Worm (Caenorhabditis elegans): ENCODE results near the gene hil-2.
A peak's percentile ranks its signal among the peaks of the same experiment; 100 is the strongest.

The hil-2 gene

DNA sequence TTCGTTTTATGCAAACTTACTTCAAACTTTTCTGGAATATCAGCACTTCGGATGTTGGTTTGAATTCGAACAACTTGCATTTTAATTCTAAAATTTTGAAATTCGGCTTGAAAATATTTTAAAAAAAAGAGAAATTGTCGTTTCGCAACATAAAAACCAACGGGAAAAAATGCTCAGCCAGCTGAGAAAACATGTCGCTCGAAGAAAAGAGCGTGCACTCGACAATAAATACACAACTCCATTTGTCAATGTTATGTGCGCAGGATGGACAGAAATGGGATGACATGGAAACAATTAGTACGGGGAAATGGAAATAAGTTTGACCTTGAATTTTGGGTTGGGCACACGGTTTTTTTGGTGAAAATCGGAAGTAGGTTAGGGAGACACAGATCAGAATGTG lies 41.9 kb downstream of the hil-2 start, which contains the start of gene mif-4:
Gene mif-4, minus strand, starts transcription at position 87 of the 400 bp plus-strand sequence.
- no peak for TF ChIP-seq ceh-31 (tag; optimal IDR thresholded peaks at IDR 0.05)
- no peak for TF ChIP-seq ceh-22 (tag; optimal IDR thresholded peaks at IDR 0.05)
- TF ChIP-seq ceh-14 (tag; optimal IDR thresholded peaks at IDR 0.05) = no peak
- TF ChIP-seq C08G9.2 (tag; optimal IDR thresholded peaks at IDR 0.05) = no peak
- no peak for TF ChIP-seq dmd-4 (tag; optimal IDR thresholded peaks at IDR 0.05; ENCODE audit: borderline replicate concordance)
- no peak for TF ChIP-seq nhr-232 (tag; optimal IDR thresholded peaks at IDR 0.05)
- TF ChIP-seq T23F11.4 (GFP tag; optimal IDR thresholded peaks at IDR 0.05) = no peak
- TF ChIP-seq che-1 (tag; optimal IDR thresholded peaks at IDR 0.05) = no peak

DNA sequence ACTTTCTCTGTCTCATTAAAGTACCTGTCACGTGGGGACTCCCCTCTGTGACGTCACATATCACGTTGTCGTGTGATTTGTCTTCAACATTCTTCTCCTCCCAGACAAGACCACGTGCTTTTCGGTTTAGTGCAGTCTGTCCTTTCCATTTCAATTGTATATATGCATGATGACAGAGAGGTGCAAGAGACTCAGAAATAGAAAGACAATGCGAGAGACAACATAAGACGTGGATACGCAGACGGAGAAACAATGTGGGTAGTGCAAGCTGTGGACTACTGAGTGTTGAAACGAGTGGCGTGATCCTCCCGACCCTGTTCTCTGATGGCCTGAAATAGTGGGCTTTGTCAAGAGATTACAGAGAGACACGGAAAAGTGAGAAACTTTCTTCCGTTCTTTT lies 42.7 kb downstream of the hil-2 start:
- peak; percentile 91 for TF ChIP-seq unc-55 (GFP tag; optimal IDR thresholded peaks at IDR 0.05)
- TF ChIP-seq pha-4 (tag; optimal IDR thresholded peaks at IDR 0.05) = no peak
- no peak for TF ChIP-seq ztf-16 (tag; optimal IDR thresholded peaks at IDR 0.05)
- TF ChIP-seq pax-1 (tag; optimal IDR thresholded peaks at IDR 0.05) = no peak
- no peak for TF ChIP-seq ceh-6 (GFP tag; optimal IDR thresholded peaks at IDR 0.05)
- no peak for TF ChIP-seq eyg-1 (tag; optimal IDR thresholded peaks at IDR 0.05)
- peak; percentile 7 for TF ChIP-seq hlh-8 (tag; optimal IDR thresholded peaks at IDR 0.05)
- no peak for TF ChIP-seq hlh-6 (tag; optimal IDR thresholded peaks at IDR 0.05)
- no peak for TF ChIP-seq Y22D7AL.16 (tag; optimal IDR thresholded peaks at IDR 0.05)
- no peak for TF ChIP-seq madf-2 (tag; optimal IDR thresholded peaks at IDR 0.05)
- TF ChIP-seq ceh-14 (tag; optimal IDR thresholded peaks at IDR 0.05) = no peak
- TF ChIP-seq fax-1 (tag; optimal IDR thresholded peaks at IDR 0.05) = no peak
- TF ChIP-seq ttx-3 (tag; optimal IDR thresholded peaks at IDR 0.05) = no peak
- peak; percentile 66 for TF ChIP-seq rnt-1 (tag; optimal IDR thresholded peaks at IDR 0.05)
- TF ChIP-seq K02D7.2 (tag; optimal IDR thresholded peaks at IDR 0.05) = no peak
- no peak for TF ChIP-seq unc-3 (GFP tag; conservative IDR thresholded peaks at IDR 0.05)
- no peak for TF ChIP-seq unc-3 (tag; optimal IDR thresholded peaks at IDR 0.05)
- TF ChIP-seq hlh-15 (tag; optimal IDR thresholded peaks at IDR 0.05) = no peak
- no peak for TF ChIP-seq ceh-9 (tag; optimal IDR thresholded peaks at IDR 0.05)
- TF ChIP-seq tbx-2 (tag; optimal IDR thresholded peaks at IDR 0.05) = peak; percentile 51
- no peak for TF ChIP-seq ceh-48 (tag; optimal IDR thresholded peaks at IDR 0.05)
- no peak for TF ChIP-seq T23F11.4 (GFP tag; optimal IDR thresholded peaks at IDR 0.05)
- peak; percentile 47 for TF ChIP-seq ceh-30 (tag; optimal IDR thresholded peaks at IDR 0.05)
- no peak for TF ChIP-seq syd-9 (tag; optimal IDR thresholded peaks at IDR 0.05)
- TF ChIP-seq ceh-34 (tag; optimal IDR thresholded peaks at IDR 0.05) = no peak
- TF ChIP-seq tbx-7 (tag; optimal IDR thresholded peaks at IDR 0.05) = no peak
- TF ChIP-seq odd-2 (tag; optimal IDR thresholded peaks at IDR 0.05) = no peak
- no peak for TF ChIP-seq pat-9 (tag; optimal IDR thresholded peaks at IDR 0.05)
- TF ChIP-seq unc-42 (tag; optimal IDR thresholded peaks at IDR 0.05) = peak; percentile 18
- TF ChIP-seq ama-1 (optimal IDR thresholded peaks at IDR 0.05) = no peak
- no peak for TF ChIP-seq ceh-24 (tag; optimal IDR thresholded peaks at IDR 0.05)
- no peak for TF ChIP-seq pag-3 (tag; optimal IDR thresholded peaks at IDR 0.05; ENCODE audit: borderline replicate concordance)
- TF ChIP-seq ceh-45 (GFP tag; IDR thresholded peaks at IDR 0.05) = no peak
- peak; percentile 68 for TF ChIP-seq ref-2 (tag; optimal IDR thresholded peaks at IDR 0.05)
- TF ChIP-seq K09A11.1 (tag; optimal IDR thresholded peaks at IDR 0.05; ENCODE audit: insufficient read depth) = no peak
- TF ChIP-seq nhr-232 (tag; optimal IDR thresholded peaks at IDR 0.05) = no peak
- TF ChIP-seq elt-4 (tag; optimal IDR thresholded peaks at IDR 0.05) = no peak
- peak; percentile 96 for TF ChIP-seq hlh-30 (tag; optimal IDR thresholded peaks at IDR 0.05; ENCODE audit: insufficient read depth)
- no peak for TF ChIP-seq pha-2 (tag; optimal IDR thresholded peaks at IDR 0.05)
- TF ChIP-seq che-1 (tag; optimal IDR thresholded peaks at IDR 0.05) = no peak
- no peak for TF ChIP-seq fkh-10 (GFP tag; optimal IDR thresholded peaks at IDR 0.05)
- no peak for TF ChIP-seq ahr-1 (tag; optimal IDR thresholded peaks at IDR 0.05)
- no peak for TF ChIP-seq gmeb-2 (tag; optimal IDR thresholded peaks at IDR 0.05)
- no peak for TF ChIP-seq C38D4.7 (GFP tag; optimal IDR thresholded peaks at IDR 0.05)
- no peak for TF ChIP-seq npax-4 (tag; optimal IDR thresholded peaks at IDR 0.05)
- TF ChIP-seq zip-5 (tag; optimal IDR thresholded peaks at IDR 0.05) = no peak
- TF ChIP-seq pros-1 (tag; optimal IDR thresholded peaks at IDR 0.05) = peak; percentile 38
- no peak for TF ChIP-seq C08G9.2 (tag; optimal IDR thresholded peaks at IDR 0.05)
- TF ChIP-seq dmd-4 (tag; optimal IDR thresholded peaks at IDR 0.05; ENCODE audit: borderline replicate concordance) = no peak
